Fruit fly (Drosophila melanogaster) whole organism, prepupa: ENCODE data around the gene Cisd2.

ENCODE experiments used
- CG11762 ChIP-seq: fragments of 200-800 bp; sonication (Bioruptor generic); optimal IDR thresholded peaks from 3 replicates; lab custom pipeline; 2016; ENCODE audit warnings: missing biosample characterization, missing genetic modification characterization; ENCODE audit not compliant: insufficient read depth
- CG8632 ChIP-seq: fragments of 200-800 bp; sonication (Bioruptor generic); optimal IDR thresholded peaks from 3 replicates; lab custom pipeline; 2016; ENCODE audit warnings: missing biosample characterization, missing genetic modification characterization
- Sox102F ChIP-seq: fragments of 200-800 bp; sonication (Bioruptor generic); optimal IDR thresholded peaks from 2 replicates; lab custom pipeline; 2016; ENCODE audit warnings: missing biosample characterization, mild to moderate bottlenecking, missing genetic modification characterization
- topi ChIP-seq: fragments of 200-800 bp; sonication (Bioruptor generic); optimal IDR thresholded peaks from 3 replicates; lab custom pipeline; 2016; ENCODE audit warnings: missing biosample characterization, missing genetic modification characterization

- TF ChIP-seq Sox102F (no peak), CG11762 (no peak), CG8632 (GFP tag; lab: Kevin White, UChicago) (no peak), topi (GFP tag; lab: Kevin White, UChicago) (no peak)
These were observed 7.4 kb upstream of the Cisd2 start for dm6 chr3R:29230552-29231102.
